Worm (Caenorhabditis elegans): ENCODE results near the gene C38H2.2.

DNA sequence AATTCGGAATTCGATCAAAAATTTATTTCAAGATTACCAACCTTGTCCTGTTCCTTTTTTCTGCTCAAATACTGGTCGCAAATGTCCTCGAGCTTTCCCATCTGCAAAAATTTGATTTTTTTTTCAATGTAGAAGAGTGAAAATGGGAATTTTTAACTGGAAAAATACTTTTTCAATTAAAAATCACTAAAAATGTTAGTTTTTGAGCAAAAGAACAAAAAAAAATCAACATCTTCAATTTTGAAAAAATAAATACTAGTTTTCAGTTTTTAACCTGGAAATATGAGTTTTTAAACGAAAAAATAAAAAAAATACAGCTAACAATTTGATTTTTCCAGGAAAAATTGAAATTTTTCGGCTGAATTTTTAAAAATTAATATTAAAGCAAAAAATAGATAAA, 46.3 kb downstream of the C38H2.2 start, which contains the start of gene prp-3:
- TF ChIP-seq pag-3 (tag; optimal IDR thresholded peaks at IDR 0.05; ENCODE audit: borderline replicate concordance) (no peak), nhr-11 (tag; optimal IDR thresholded peaks at IDR 0.05) (no peak), F13H6.1 (tag; optimal IDR thresholded peaks at IDR 0.05) (no peak), ceh-18 (tag; optimal IDR thresholded peaks at IDR 0.05) (no peak), ama-1 (optimal IDR thresholded peaks at IDR 0.05) (no peak), ceh-6 (GFP tag; optimal IDR thresholded peaks at IDR 0.05) (no peak), elt-4 (tag; optimal IDR thresholded peaks at IDR 0.05) (no peak), lin-11 (tag; optimal IDR thresholded peaks at IDR 0.05) (no peak), pqm-1 (tag; optimal IDR thresholded peaks at IDR 0.05) (no peak), hlh-6 (tag; optimal IDR thresholded peaks at IDR 0.05) (no peak), lim-6 (tag; optimal IDR thresholded peaks at IDR 0.05) (no peak), pha-4 (tag; optimal IDR thresholded peaks at IDR 0.05) (no peak)
